Worm (Caenorhabditis elegans): ENCODE measurements around the gene rpb-9.

rpb-9 gene

DNA sequence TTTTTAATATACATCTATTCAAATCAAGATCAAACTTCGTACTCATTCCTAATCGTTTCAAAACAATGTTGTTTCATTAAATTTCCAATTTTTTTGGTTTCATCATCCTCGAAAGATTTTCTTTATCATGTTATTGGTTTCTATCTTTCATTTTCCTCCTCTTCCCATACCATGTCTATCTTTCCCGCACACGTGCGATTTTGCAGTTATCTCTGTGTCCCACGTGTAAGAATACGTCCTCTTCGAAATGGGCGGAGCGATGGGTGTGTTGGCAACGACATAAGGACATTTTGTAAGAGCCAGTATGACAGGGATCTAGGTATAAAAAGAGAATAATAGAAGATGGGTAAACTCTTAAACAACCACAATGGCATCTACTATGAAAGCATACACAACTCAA lies 14.2 kb upstream of the rpb-9 start, which contains the start of gene F43H9.4 (continued):
- TF ChIP-seq snpc-1.2 (GFP tag; IDR thresholded peaks at IDR 0.05): no peak
- TF ChIP-seq mdt-29 (GFP tag; IDR thresholded peaks at IDR 0.05): no peak
- TF ChIP-seq pqm-1 (tag; optimal IDR thresholded peaks at IDR 0.05): no peak
- TF ChIP-seq ZK337.2 (GFP tag; IDR thresholded peaks at IDR 0.05): no peak
- no peak for TF ChIP-seq zip-11 (GFP tag; IDR thresholded peaks at IDR 0.05)
- TF ChIP-seq dmd-6 (GFP tag; IDR thresholded peaks at IDR 0.05): peak; percentile 76
- TF ChIP-seq mxl-3 (GFP tag; optimal IDR thresholded peaks at IDR 0.05): peak; percentile 99
- peak; percentile 71 for TF ChIP-seq aha-1 (tag)
- no peak for TF ChIP-seq zfp-3 (GFP tag; conservative IDR thresholded peaks at IDR 0.05)
- TF ChIP-seq dmd-8 (GFP tag; IDR thresholded peaks at IDR 0.05): no peak
- TF ChIP-seq T20F7.1 (GFP tag; optimal IDR thresholded peaks at IDR 0.05): no peak
- no peak for TF ChIP-seq nhr-77 (tag; optimal IDR thresholded peaks at IDR 0.05)
- TF ChIP-seq lin-1 (GFP tag; IDR thresholded peaks at IDR 0.05): no peak
- no peak for TF ChIP-seq nhr-6 (tag; optimal IDR thresholded peaks at IDR 0.05)
- TF ChIP-seq F37D6.2 (tag; optimal IDR thresholded peaks at IDR 0.05): no peak
- no peak for TF ChIP-seq lsy-2 (tag; optimal IDR thresholded peaks at IDR 0.05)
- TF ChIP-seq lin-13 (GFP tag; optimal IDR thresholded peaks at IDR 0.05): no peak
- TF ChIP-seq T26A8.4 (GFP tag; IDR thresholded peaks at IDR 0.05): no peak
- TF ChIP-seq set-16 (GFP tag; IDR thresholded peaks at IDR 0.05): no peak

DNA sequence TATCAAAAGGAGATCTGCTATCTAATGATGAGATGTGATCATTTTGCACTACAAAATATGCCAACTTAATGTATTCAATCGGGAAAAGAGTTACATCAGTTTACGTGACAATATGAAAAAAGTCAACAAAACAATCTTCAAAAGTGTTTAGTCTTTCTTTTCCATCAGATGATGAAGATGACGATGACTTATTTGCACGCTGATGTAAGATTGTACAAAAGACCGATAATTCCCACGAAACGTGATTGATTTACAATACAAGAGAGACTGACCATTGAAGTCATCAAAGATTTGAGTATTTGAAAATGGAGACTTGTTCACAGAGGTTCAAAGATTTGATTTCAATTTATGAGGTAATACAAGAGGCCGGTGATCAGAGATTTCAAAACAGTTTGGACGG lies 13.1 kb upstream of the rpb-9 start:
- TF ChIP-seq madf-5 (GFP tag; IDR thresholded peaks at IDR 0.05) (no peak), mep-1 (tag; optimal IDR thresholded peaks at IDR 0.05) (no peak), hlh-11 (tag; optimal IDR thresholded peaks at IDR 0.05) (no peak), ces-1 (GFP tag; optimal IDR thresholded peaks at IDR 0.05) (no peak), pha-4 (GFP tag; IDR thresholded peaks at IDR 0.05) (no peak), pha-4 (tag; optimal IDR thresholded peaks at IDR 0.05) (no peak), T26A8.4 (GFP tag; IDR thresholded peaks at IDR 0.05) (no peak), lin-1 (GFP tag; IDR thresholded peaks at IDR 0.05) (no peak), tag-97 (GFP tag; IDR thresholded peaks at IDR 0.05) (no peak), ceh-28 (tag; optimal IDR thresholded peaks at IDR 0.05) (no peak), lsy-2 (tag; optimal IDR thresholded peaks at IDR 0.05) (no peak), hif-1 (tag; optimal IDR thresholded peaks at IDR 0.05) (peak in 1 of 2 experiments; percentile 43), mes-2 (tag; optimal IDR thresholded peaks at IDR 0.05; ENCODE audit: poor library complexity, severe bottlenecking) (no peak), lin-15B (tag; optimal IDR thresholded peaks at IDR 0.05) (no peak), unc-39 (tag; optimal IDR thresholded peaks at IDR 0.05) (no peak), tra-1 (GFP tag; IDR thresholded peaks at IDR 0.05) (no peak), ctbp-1 (GFP tag; IDR thresholded peaks at IDR 0.05) (no peak), zfp-2 (tag; optimal IDR thresholded peaks at IDR 0.05) (no peak), daf-12 (tag; optimal IDR thresholded peaks at IDR 0.05) (no peak), lir-3 (tag; optimal IDR thresholded peaks at IDR 0.05) (no peak), hlh-30 (tag; optimal IDR thresholded peaks at IDR 0.05; ENCODE audit: insufficient read depth) (peak; percentile 23), daf-19 (GFP tag; conservative IDR thresholded peaks at IDR 0.05) (no peak), pqm-1 (tag; optimal IDR thresholded peaks at IDR 0.05) (no peak), madf-9 (GFP tag; conservative IDR thresholded peaks at IDR 0.05) (no peak), set-16 (GFP tag; IDR thresholded peaks at IDR 0.05) (no peak), zag-1 (tag; optimal IDR thresholded peaks at IDR 0.05) (no peak), sdz-12 (GFP tag; optimal IDR thresholded peaks at IDR 0.05) (no peak), php-3 (GFP tag; IDR thresholded peaks at IDR 0.05) (no peak), spr-1 (tag; optimal IDR thresholded peaks at IDR 0.05) (no peak), mdt-29 (GFP tag; IDR thresholded peaks at IDR 0.05) (no peak), dpl-1 (GFP tag; optimal IDR thresholded peaks at IDR 0.05) (no peak), D1046.2 (GFP tag; IDR thresholded peaks at IDR 0.05) (no peak), Y105C5A.15 (GFP tag; IDR thresholded peaks at IDR 0.05) (no peak), ztf-7 (tag; optimal IDR thresholded peaks at IDR 0.05) (peak; percentile 83), nhr-28 (tag; optimal IDR thresholded peaks at IDR 0.05) (peak; percentile 64), egl-43 (GFP tag; IDR thresholded peaks at IDR 0.05) (no peak)

All from whole organism, L4 larva.